Worm (Caenorhabditis elegans): ENCODE results near the gene fut-3.
A peak's percentile ranks its signal among the peaks of the same experiment; 100 is the strongest.
"Not testable (repeated sequence)": the region's sequence is repeated elsewhere in the genome, so short reads cannot be mapped to it uniquely, and the experiment has no call there.

fut-3 gene

DNA sequence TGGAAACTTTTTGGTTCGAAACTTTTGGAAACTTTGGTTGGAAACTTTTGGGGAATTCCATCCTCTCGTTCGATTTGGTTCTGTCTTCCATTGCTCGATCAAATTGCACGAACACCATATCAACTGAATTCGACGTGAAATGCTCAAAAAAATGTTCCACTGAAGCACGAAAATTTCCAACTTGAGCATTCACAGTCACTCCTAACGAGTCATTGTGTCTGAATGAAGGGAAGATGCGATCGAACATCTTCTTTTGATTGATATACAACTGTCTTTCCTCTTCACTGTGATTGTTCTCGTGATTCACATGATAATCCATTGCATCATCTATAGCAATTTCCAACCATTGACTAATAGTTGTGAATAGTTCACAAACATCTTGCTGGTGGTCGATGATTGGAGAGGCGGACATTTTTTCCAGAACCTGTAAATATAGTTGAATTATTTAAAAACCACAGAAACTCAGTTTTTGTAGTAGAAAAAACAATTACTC lies 31.2 kb downstream of the fut-3 start, which contains the start of gene F59E12.15:
Gene F59E12.15 (minus strand): TSS at position 51 of the 493 bp plus-strand sequence.
- TF ChIP-seq fos-1 (tag; optimal IDR thresholded peaks at IDR 0.05): no peak
- no peak for TF ChIP-seq unc-62 (GFP tag; optimal IDR thresholded peaks at IDR 0.05)
- no peak for TF ChIP-seq sea-2 (GFP tag; optimal IDR thresholded peaks at IDR 0.05)
- TF ChIP-seq hmg-11 (tag; optimal IDR thresholded peaks at IDR 0.05): no peak
- TF ChIP-seq unc-39 (tag; optimal IDR thresholded peaks at IDR 0.05): no peak

DNA sequence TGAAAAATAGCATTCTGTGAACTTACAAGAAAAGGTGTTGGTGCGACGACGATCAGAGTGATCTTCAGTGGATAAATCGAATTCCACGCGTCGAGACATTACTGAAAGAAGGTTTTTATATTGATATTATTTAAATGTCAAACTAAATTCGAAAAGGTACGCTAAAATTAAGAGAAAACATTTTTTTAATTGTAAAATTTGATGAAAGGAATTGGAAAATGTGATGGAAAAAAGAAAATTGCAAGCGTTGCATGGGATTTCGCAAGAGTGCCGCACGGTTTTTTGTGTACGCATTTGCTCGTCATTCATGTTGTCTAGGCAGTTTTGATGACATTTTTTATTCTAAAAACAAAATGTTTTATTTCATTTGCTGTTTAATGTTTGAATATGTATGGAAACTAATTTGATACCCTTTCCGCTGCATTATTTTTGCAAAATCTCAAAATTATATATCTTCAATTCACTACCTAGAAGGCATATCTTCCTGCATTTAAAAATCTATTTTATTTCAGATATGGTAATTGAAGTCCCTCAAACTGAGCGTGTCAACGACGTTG lies 37.1 kb downstream of the fut-3 start, which contains the start of the genes eif-3.L and npl-4.2:
Gene eif-3.L (minus strand): TSS at position 101 of the 557 bp plus-strand sequence.
Gene npl-4.2 (plus strand): TSS at position 507 of the 557 bp plus-strand sequence.
- TF ChIP-seq fos-1, nhr-11, daf-12 (tag; optimal IDR thresholded peaks at IDR 0.05): not testable (repeated sequence)

DNA sequence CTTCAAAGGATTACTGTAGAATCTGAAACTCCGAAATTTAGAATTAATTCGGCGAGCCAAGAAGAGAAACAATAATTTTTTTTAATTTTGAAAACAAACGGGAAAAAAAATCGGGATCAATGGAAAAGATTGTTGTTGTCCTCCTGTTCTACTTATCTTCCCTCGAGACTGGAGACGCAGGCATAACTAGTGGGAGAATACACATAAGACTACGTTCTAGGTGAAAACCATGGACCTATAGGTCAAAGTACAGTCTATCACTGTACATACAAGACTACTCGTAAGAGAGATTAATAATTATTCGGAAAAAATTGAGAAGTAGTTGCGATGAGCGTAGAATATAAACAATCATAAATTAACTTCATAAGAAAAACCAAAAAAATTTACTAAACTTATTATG lies 40.3 kb downstream of the fut-3 start, which contains the start of gene dhs-6:
Gene dhs-6 (minus strand): TSS at position 22 of the 400 bp plus-strand sequence.
- TF ChIP-seq nhr-23 (tag; optimal IDR thresholded peaks at IDR 0.05): peak; percentile 48
- TF ChIP-seq elt-2 (tag; optimal IDR thresholded peaks at IDR 0.05): peak; percentile 71
- TF ChIP-seq ceh-28 (tag; optimal IDR thresholded peaks at IDR 0.05): peak; percentile 8
- TF ChIP-seq nfya-1 (tag; optimal IDR thresholded peaks at IDR 0.05; ENCODE audit: insufficient read depth): peak; percentile 9
- TF ChIP-seq egl-5 (tag; optimal IDR thresholded peaks at IDR 0.05): no peak
- TF ChIP-seq egl-27 (tag; optimal IDR thresholded peaks at IDR 0.05): no peak
- TF ChIP-seq snpc-4 (tag; optimal IDR thresholded peaks at IDR 0.05): no peak
- TF ChIP-seq nhr-237 (tag; optimal IDR thresholded peaks at IDR 0.05): no peak
- TF ChIP-seq lin-39 (tag; optimal IDR thresholded peaks at IDR 0.05): no peak
- no peak for TF ChIP-seq mml-1 (tag; optimal IDR thresholded peaks at IDR 0.05)
- no peak for TF ChIP-seq elt-3 (tag; optimal IDR thresholded peaks at IDR 0.05)
- TF ChIP-seq fos-1 (tag; optimal IDR thresholded peaks at IDR 0.05): no peak
- TF ChIP-seq daf-12 (tag; optimal IDR thresholded peaks at IDR 0.05): no peak
- TF ChIP-seq nhr-43 (tag; optimal IDR thresholded peaks at IDR 0.05; ENCODE audit: poor library complexity, severe bottlenecking): peak; percentile 15
- no peak for TF ChIP-seq R02D3.7 (tag; optimal IDR thresholded peaks at IDR 0.05)

DNA sequence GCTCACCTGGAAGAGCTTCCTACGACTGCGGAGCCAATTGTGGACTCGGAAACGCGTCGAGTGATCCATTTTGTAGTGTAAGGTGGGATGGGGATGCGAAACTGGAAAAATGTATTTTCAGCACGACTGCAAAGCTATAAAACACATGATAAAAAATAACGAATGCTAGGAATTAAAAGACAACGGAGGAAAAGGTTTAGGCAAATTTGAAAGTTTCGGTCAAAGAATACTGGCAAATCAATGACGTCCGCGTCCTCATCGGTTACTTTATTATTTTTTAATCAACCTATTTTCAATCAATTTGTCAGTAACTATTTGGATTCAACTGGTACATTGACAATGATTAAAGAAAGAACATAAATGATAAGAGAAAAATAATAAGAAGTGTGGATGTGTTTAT lies 51.8 kb downstream of the fut-3 start, which contains the start of gene C17G10.7:
Gene C17G10.7 (minus strand): TSS at position 101 of the 400 bp plus-strand sequence.
- no peak for TF ChIP-seq nhr-25 (tag; optimal IDR thresholded peaks at IDR 0.05)
- TF ChIP-seq zag-1 (tag; optimal IDR thresholded peaks at IDR 0.05): no peak
- no peak for TF ChIP-seq ceh-28 (tag; optimal IDR thresholded peaks at IDR 0.05)
- no peak for TF ChIP-seq elt-2 (tag; optimal IDR thresholded peaks at IDR 0.05)
- no peak for TF ChIP-seq nfya-1 (tag; optimal IDR thresholded peaks at IDR 0.05; ENCODE audit: insufficient read depth)
- no peak for TF ChIP-seq ceh-9 (tag; optimal IDR thresholded peaks at IDR 0.05)
- no peak for TF ChIP-seq fos-1 (tag; optimal IDR thresholded peaks at IDR 0.05)
- no peak for TF ChIP-seq tbx-2 (tag; optimal IDR thresholded peaks at IDR 0.05)
- TF ChIP-seq nhr-237 (tag; optimal IDR thresholded peaks at IDR 0.05): no peak
- TF ChIP-seq daf-12 (tag; optimal IDR thresholded peaks at IDR 0.05): no peak
- TF ChIP-seq mml-1 (tag; optimal IDR thresholded peaks at IDR 0.05): no peak
- TF ChIP-seq nhr-12 (tag; optimal IDR thresholded peaks at IDR 0.05): no peak
- no peak for TF ChIP-seq nhr-76 (tag; optimal IDR thresholded peaks at IDR 0.05)
- TF ChIP-seq fkh-2 (tag; optimal IDR thresholded peaks at IDR 0.05): no peak
